Worm (Caenorhabditis elegans) whole organism, L1 larva: Measurements from ENCODE around the gene C45G9.11.
"Not testable (repeated sequence)": the region's sequence is repeated elsewhere in the genome, so short reads cannot be mapped to it uniquely, and the experiment has no call there.

Experiments used
- C16A3.4 ChIP-seq: fragments of 150-350 bp; optimal IDR thresholded peaks from 2 replicates; lab custom pipeline; 2014; ENCODE audit warnings: missing biosample characterization, missing genetic modification characterization
- C34B4.2 ChIP-seq: sonication (generic microtip); optimal IDR thresholded peaks from 2 replicates; lab custom pipeline; 2017; ENCODE audit warnings: mild to moderate bottlenecking, missing genetic modification characterization, missing compliant biosample characterization
- Y116A8C.19 ChIP-seq: sonication (generic microtip); optimal IDR thresholded peaks from 2 replicates; lab custom pipeline; 2016; ENCODE audit warnings: missing compliant biosample characterization, missing genetic modification characterization, borderline replicate concordance
- aha-1 ChIP-seq: fragments of 150-350 bp; optimal IDR thresholded peaks from 2 replicates; lab custom pipeline; 2014; ENCODE audit warnings: missing biosample characterization, missing genetic modification characterization
- ama-1 ChIP-seq: fragments of 150-350 bp; optimal IDR thresholded peaks from 2 replicates; lab custom pipeline; 2014
- blmp-1 ChIP-seq: fragments of 150-350 bp; optimal IDR thresholded peaks from 2 replicates; lab custom pipeline; 2014; ENCODE audit warnings: missing biosample characterization, missing genetic modification characterization
- ceh-63 ChIP-seq: fragments of 200-800 bp; sonication (Bioruptor generic); optimal IDR thresholded peaks from 2 replicates; lab custom pipeline; 2018; ENCODE audit warnings: mild to moderate bottlenecking, missing genetic modification characterization, missing compliant biosample characterization
- ceh-82 ChIP-seq, 3 experiments: fragments of 150-350 bp in 1 of 3; sonication (generic microtip) in 2 of 3; optimal IDR thresholded peaks; 2 replicates each; lab custom pipeline; 2014 to 2017; ENCODE audit warnings: missing biosample characterization in 3 of 3, missing genetic modification characterization in 3 of 3
- ceh-88 ChIP-seq: fragments of 200-800 bp; sonication (Bioruptor generic); IDR thresholded peaks from 2 replicates; pipeline ENCODE4 v1.3.6; 2022; ENCODE audit warnings: missing genetic modification characterization, missing compliant biosample characterization
- ces-1 ChIP-seq: fragments of 150-350 bp; optimal IDR thresholded peaks from 2 replicates; lab custom pipeline; 2014; ENCODE audit warnings: missing biosample characterization, missing genetic modification reagents, missing genetic modification characterization
- dsc-1 ChIP-seq: sonication (generic microtip); optimal IDR thresholded peaks from 2 replicates; lab custom pipeline; 2016; ENCODE audit warnings: mild to moderate bottlenecking, missing genetic modification characterization, missing compliant biosample characterization
- egl-13 ChIP-seq: sonication (generic microtip); optimal IDR thresholded peaks from 2 replicates; lab custom pipeline; 2016; ENCODE audit warnings: missing genotype, missing genetic modification reagents, missing genetic modification characterization, missing compliant biosample characterization
- egl-27 ChIP-seq, 2 experiments: fragments of 150-350 bp in 1 of 2; sonication (generic microtip); optimal IDR thresholded peaks; 3 replicates each; lab custom pipeline; 2017 to 2018; ENCODE audit warnings: missing biosample characterization in 2 of 2, missing genetic modification characterization in 2 of 2, missing genetic modification reagents in 2 of 2
- fkh-4 ChIP-seq: sonication (generic microtip); optimal IDR thresholded peaks from 2 replicates; lab custom pipeline; 2016; ENCODE audit warnings: missing compliant biosample characterization, missing genetic modification characterization, borderline replicate concordance
- fkh-8 ChIP-seq: sonication (generic microtip); optimal IDR thresholded peaks from 2 replicates; lab custom pipeline; 2016; ENCODE audit warnings: mild to moderate bottlenecking, missing genetic modification characterization, missing compliant biosample characterization
- fos-1 ChIP-seq: fragments of 150-350 bp; optimal IDR thresholded peaks from 2 replicates; lab custom pipeline; 2014; ENCODE audit warnings: missing biosample characterization, missing genetic modification characterization
- hlh-4 ChIP-seq: sonication (generic microtip); optimal IDR thresholded peaks from 2 replicates; lab custom pipeline; 2016; ENCODE audit warnings: mild to moderate bottlenecking, missing genetic modification characterization, missing compliant biosample characterization
- hpl-2 ChIP-seq: fragments of 150-350 bp; optimal IDR thresholded peaks from 2 replicates; lab custom pipeline; 2014; ENCODE audit warnings: missing biosample characterization, missing genetic modification reagents, missing genetic modification characterization
- lin-13 ChIP-seq: fragments of 150-350 bp; optimal IDR thresholded peaks from 2 replicates; lab custom pipeline; 2014; ENCODE audit warnings: missing biosample characterization, missing genetic modification reagents, missing genetic modification characterization
- lin-35 ChIP-seq, 2 experiments: fragments of 150-350 bp; optimal IDR thresholded peaks; 2 replicates each; lab custom pipeline; 2014; ENCODE audit warnings: missing biosample characterization in 2 of 2, missing genetic modification characterization in 2 of 2, missing genetic modification reagents in 2 of 2
- lin-39 ChIP-seq: fragments of 150-350 bp; optimal IDR thresholded peaks from 2 replicates; lab custom pipeline; 2014; ENCODE audit warnings: missing biosample characterization, missing genetic modification reagents, missing genetic modification characterization
- lir-3 ChIP-seq: sonication (generic microtip); optimal IDR thresholded peaks from 2 replicates; lab custom pipeline; 2016; ENCODE audit warnings: mild to moderate bottlenecking, missing genetic modification characterization, moderate library complexity, missing compliant biosample characterization; ENCODE audit not compliant: poor library complexity
- lsy-2 ChIP-seq, 2 experiments: fragments of 150-350 bp; optimal IDR thresholded peaks; 2 replicates each; lab custom pipeline; 2014; ENCODE audit warnings: missing biosample characterization in 2 of 2, missing genetic modification characterization in 2 of 2
- mab-9 ChIP-seq: fragments of 200-800 bp; sonication (Bioruptor generic); IDR thresholded peaks from 2 replicates; pipeline ENCODE4 v1.3.6; 2022; ENCODE audit warnings: missing genetic modification reagents, missing genetic modification characterization, missing compliant biosample characterization
- mep-1 ChIP-seq: fragments of 150-350 bp; optimal IDR thresholded peaks from 2 replicates; lab custom pipeline; 2014; ENCODE audit warnings: missing biosample characterization, missing genetic modification characterization
- nhr-11 ChIP-seq: fragments of 150-350 bp; optimal IDR thresholded peaks from 2 replicates; lab custom pipeline; 2014; ENCODE audit warnings: missing biosample characterization, missing genetic modification characterization
- nhr-12 ChIP-seq: sonication (generic microtip); optimal IDR thresholded peaks from 2 replicates; lab custom pipeline; 2017; ENCODE audit warnings: missing biosample characterization, missing genetic modification characterization
- nhr-19 ChIP-seq: fragments of 200-800 bp; sonication (Bioruptor generic); conservative IDR thresholded peaks from 2 replicates; pipeline ENCODE4 v1.3.6; 2022; ENCODE audit warnings: missing genetic modification characterization, missing compliant biosample characterization
- nhr-28 ChIP-seq: fragments of 150-350 bp; optimal IDR thresholded peaks from 2 replicates; lab custom pipeline; 2014; ENCODE audit warnings: missing biosample characterization, missing genetic modification characterization
- nhr-47 ChIP-seq: sonication (generic microtip); optimal IDR thresholded peaks from 2 replicates; lab custom pipeline; 2016; ENCODE audit warnings: mild to moderate bottlenecking, missing genetic modification characterization, moderate library complexity, missing compliant biosample characterization
- nhr-71 ChIP-seq: sonication (generic microtip); optimal IDR thresholded peaks from 2 replicates; lab custom pipeline; 2016; ENCODE audit warnings: mild to moderate bottlenecking, missing genetic modification characterization, moderate library complexity, missing compliant biosample characterization
- nhr-85 ChIP-seq: sonication (generic microtip); peaks from one replicate; lab custom pipeline; 2016; ENCODE audit warnings: missing genetic modification characterization, inconsistent platforms, missing compliant biosample characterization
- nhr-90 ChIP-seq: sonication (generic microtip); optimal IDR thresholded peaks from 2 replicates; lab custom pipeline; 2016; ENCODE audit warnings: mild to moderate bottlenecking, missing genetic modification characterization, missing compliant biosample characterization; ENCODE audit not compliant: poor library complexity
- pax-3 ChIP-seq: fragments of 200-800 bp; sonication (Bioruptor generic); optimal IDR thresholded peaks from 2 replicates; lab custom pipeline; 2018; ENCODE audit warnings: mild to moderate bottlenecking, missing genetic modification characterization, moderate library complexity, missing compliant biosample characterization
- sox-4 ChIP-seq: sonication (generic microtip); optimal IDR thresholded peaks from 2 replicates; lab custom pipeline; 2016; ENCODE audit warnings: missing genetic modification characterization, missing compliant biosample characterization
- sptf-1 ChIP-seq: fragments of 150-350 bp; optimal IDR thresholded peaks from 2 replicates; lab custom pipeline; 2014; ENCODE audit warnings: missing biosample characterization, missing genetic modification characterization
- tbx-2 ChIP-seq: sonication (generic microtip); optimal IDR thresholded peaks from 2 replicates; lab custom pipeline; 2016; ENCODE audit warnings: missing genetic modification characterization, missing compliant biosample characterization
- tlp-1 ChIP-seq: fragments of 150-350 bp; optimal IDR thresholded peaks from 2 replicates; lab custom pipeline; 2014; ENCODE audit warnings: missing biosample characterization, missing genetic modification characterization
- unc-130 ChIP-seq: fragments of 150-350 bp; optimal IDR thresholded peaks from 2 replicates; lab custom pipeline; 2017; ENCODE audit warnings: missing biosample characterization, missing genetic modification characterization, inconsistent platforms
- unc-62 ChIP-seq: fragments of 150-350 bp; optimal IDR thresholded peaks from 2 replicates; lab custom pipeline; 2014; ENCODE audit warnings: missing biosample characterization, missing genetic modification reagents, missing genetic modification characterization
- unc-98 ChIP-seq: fragments of 200-800 bp; sonication (Bioruptor generic); IDR thresholded peaks from 2 replicates; pipeline ENCODE4 v1.3.6; 2022; ENCODE audit warnings: missing genetic modification characterization, missing compliant biosample characterization
- vab-15 ChIP-seq: sonication (generic microtip); optimal IDR thresholded peaks from 2 replicates; lab custom pipeline; 2017; ENCODE audit warnings: missing genotype, mild to moderate bottlenecking, missing genetic modification characterization, missing compliant biosample characterization
- ztf-11 ChIP-seq, 2 experiments: sonication (generic microtip); optimal IDR thresholded peaks; 2 replicates each; lab custom pipeline; 2016 to 2017; ENCODE audit warnings: missing genetic modification characterization in 2 of 2, missing biosample characterization in 1 of 2, missing compliant biosample characterization in 1 of 2

C45G9.11 gene

ce11 chrIII:5062406-5062805, 6.1 kb downstream of the C45G9.11 start, which contains the start of gene C45G9.4:
C45G9.4 (plus strand) TSS chrIII:5062706.
- TF ChIP-seq ceh-63; hlh-4 (tag; lab: Kevin White, UChicago); sptf-1: not testable (repeated sequence)

DNA sequence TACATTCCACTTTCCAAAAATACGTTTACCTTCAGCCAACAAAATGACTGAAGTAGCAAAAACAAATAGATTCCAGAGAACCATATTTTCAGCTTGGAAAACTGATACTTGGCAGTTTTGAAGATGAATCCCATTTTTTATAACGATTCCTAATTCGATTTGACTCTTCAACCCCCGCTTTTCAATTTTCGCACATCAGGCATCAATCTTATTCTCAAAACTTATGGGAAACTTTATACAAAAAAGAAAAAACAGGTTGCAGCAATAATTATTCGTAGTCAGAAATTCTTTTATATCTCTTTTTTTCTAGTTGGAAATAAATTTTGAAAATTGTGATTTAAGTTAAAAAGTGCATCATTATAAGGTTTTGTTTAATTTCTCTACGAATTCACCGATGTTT, 6.7 kb downstream of the C45G9.11 start, which contains the start of gene C45G9.10:
TSS of gene C45G9.10 (minus strand) at position 101 of the 400 bp plus-strand sequence.
- no peak for TF ChIP-seq tbx-2 (tag; lab: Kevin White, UChicago)
- no peak for TF ChIP-seq nhr-71
- TF ChIP-seq blmp-1 (tag; lab: Kevin White, UChicago), result no peak
- TF ChIP-seq ama-1 (lab: Kevin White, UChicago), result no peak
- no peak for TF ChIP-seq ceh-88 (GFP tag; lab: Robert Waterston, UW)
- TF ChIP-seq lin-13, result no peak
- TF ChIP-seq unc-98 (GFP tag; lab: Robert Waterston, UW), result no peak
- TF ChIP-seq fkh-4 (tag; lab: Kevin White, UChicago), result no peak
- no peak for TF ChIP-seq nhr-47 (tag; lab: Kevin White, UChicago)
- no peak for TF ChIP-seq lin-39
- no peak for TF ChIP-seq sox-4 (tag; lab: Kevin White, UChicago)
- no peak for TF ChIP-seq sptf-1
- TF ChIP-seq fkh-8 (tag; lab: Kevin White, UChicago), result no peak
- no peak for TF ChIP-seq ceh-82 (tag; optimal IDR thresholded peaks at IDR 0.05; lab: Kevin White, UChicago)
- TF ChIP-seq mab-9 (GFP tag; lab: Robert Waterston, UW), result no peak
- no peak for TF ChIP-seq nhr-28 (tag; lab: Kevin White, UChicago)
- no peak for TF ChIP-seq lin-35 (GFP tag; optimal IDR thresholded peaks at IDR 0.05; lab: Kevin White, UChicago)
- no peak for TF ChIP-seq nhr-11 (tag; lab: Kevin White, UChicago)
- no peak for TF ChIP-seq unc-62 (GFP tag; lab: Kevin White, UChicago)

DNA sequence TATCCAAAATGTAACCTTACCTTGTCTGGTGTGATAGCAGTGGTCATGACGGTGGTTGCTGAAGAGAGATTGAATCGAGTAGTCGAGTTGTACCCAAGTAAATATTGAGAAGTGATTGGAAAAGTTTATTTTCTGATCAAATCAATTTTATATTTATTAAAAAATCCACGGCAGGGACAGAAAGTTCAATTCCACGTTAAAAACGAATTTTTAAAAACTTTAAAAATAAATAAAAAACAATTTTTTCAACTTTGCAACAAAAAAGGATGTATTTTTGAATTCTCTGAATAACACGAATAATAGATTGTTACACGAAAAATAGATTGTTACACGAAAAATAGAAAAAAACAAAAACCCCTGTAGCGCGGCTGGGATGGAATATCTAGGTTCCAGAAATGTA, 12.8 kb downstream of the C45G9.11 start, which contains the start of gene C45G9.9:
TSS of gene C45G9.9 (minus strand) at position 101 of the 400 bp plus-strand sequence.
- not testable (repeated sequence) for TF ChIP-seq nhr-19 (GFP tag; lab: Robert Waterston, UW); pax-3 (tag; lab: Kevin White, UChicago); dsc-1 (tag; lab: Kevin White, UChicago)

DNA sequence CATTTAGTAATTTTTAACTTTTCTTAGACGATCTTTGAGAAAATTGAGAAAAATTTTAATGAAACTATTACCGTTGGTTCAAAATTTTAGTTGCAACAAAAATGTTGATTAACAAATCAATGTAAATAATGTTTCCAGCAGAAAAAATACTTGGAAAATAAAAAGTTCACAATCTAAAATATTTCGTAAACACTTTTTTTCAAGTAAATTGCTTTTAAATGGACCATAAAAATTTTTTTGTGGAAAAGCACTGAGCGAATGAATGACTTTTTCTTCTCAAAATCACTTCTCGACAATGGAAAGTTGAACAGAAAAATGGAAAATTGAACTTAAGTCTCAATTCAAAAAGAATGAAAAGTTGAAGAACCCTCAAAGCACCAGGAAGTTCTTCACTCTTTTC, 15.0 kb downstream of the C45G9.11 start, which contains the start of gene C45G9.8:
TSS of gene C45G9.8 (minus strand) at position 101 of the 400 bp plus-strand sequence.
- TF ChIP-seq ceh-63 (no peak), ces-1 (GFP tag; lab: Kevin White, UChicago) (no peak), hpl-2 (GFP tag; lab: Kevin White, UChicago) (no peak), aha-1 (tag; lab: Kevin White, UChicago) (no peak), nhr-12 (tag; lab: Kevin White, UChicago) (no peak)
- TF ChIP-seq, all 84 proteins: peak for 0

DNA sequence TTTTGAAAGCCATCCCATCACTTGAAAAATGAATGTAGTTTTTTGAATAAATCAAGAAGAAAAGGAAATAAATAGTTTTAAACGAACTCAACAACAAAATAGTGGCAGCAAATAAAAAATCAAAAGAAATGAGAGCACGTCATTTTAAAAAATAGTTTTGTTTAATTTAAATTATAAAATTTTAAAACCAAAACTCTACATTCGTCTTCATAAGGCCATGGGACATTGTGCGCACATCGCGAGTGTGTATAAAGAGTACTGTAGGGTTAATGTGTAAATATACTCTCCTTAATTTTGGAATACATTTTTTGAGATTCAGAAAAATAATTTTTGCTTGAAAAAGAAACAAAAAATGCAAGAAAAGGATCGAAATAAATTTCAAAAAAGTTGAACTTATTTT, 16.6 kb downstream of the C45G9.11 start, which contains the start of gene C45G9.15:
TSS of gene C45G9.15 (minus strand) at position 101 of the 400 bp plus-strand sequence.
- TF ChIP-seq vab-15 (tag; lab: Kevin White, UChicago), result no peak
- TF ChIP-seq C16A3.4 (tag; lab: Kevin White, UChicago), result no peak

DNA sequence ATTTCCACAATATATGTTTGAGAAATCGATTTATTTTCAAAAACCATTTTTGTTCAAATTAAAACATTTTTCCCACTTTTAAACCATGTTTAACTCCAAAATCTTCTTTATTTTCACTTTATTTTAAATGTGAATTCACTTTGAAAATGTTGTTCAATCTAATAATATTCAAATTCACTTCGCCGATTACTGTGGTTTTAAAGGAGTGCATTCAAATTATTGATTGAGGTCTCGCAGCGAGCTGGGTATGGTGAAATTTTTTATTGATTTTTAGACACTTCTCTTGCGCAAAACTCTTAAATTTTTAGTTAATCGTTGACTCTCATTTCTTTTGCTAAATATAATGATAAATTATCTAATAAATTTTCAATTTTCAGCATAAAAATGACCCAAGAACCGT, 20.8 kb downstream of the C45G9.11 start, which contains the start of gene C45G9.5:
TSS of gene C45G9.5 (plus strand) at position 378 of the 400 bp plus-strand sequence.
- TF ChIP-seq vab-15 (tag; lab: Kevin White, UChicago) (no peak), mep-1 (tag; lab: Kevin White, UChicago) (no peak), lsy-2 (tag; optimal IDR thresholded peaks at IDR 0.05; lab: Kevin White, UChicago) (no peak), mab-9 (GFP tag; lab: Robert Waterston, UW) (no peak), tlp-1 (tag; lab: Kevin White, UChicago) (no peak), C34B4.2 (tag; lab: Kevin White, UChicago) (no peak), lin-39 (no peak), nhr-85 (tag; lab: Kevin White, UChicago) (no peak), egl-27 (tag; optimal IDR thresholded peaks at IDR 0.05; lab: Kevin White, UChicago) (no peak), Y116A8C.19 (tag; lab: Kevin White, UChicago) (no peak), fkh-8 (tag; lab: Kevin White, UChicago) (no peak), nhr-12 (tag; lab: Kevin White, UChicago) (no peak), unc-130 (tag; lab: Kevin White, UChicago) (no peak), egl-13 (tag; lab: Kevin White, UChicago) (no peak), ztf-11 (tag; optimal IDR thresholded peaks at IDR 0.05; lab: Kevin White, UChicago) (no peak), nhr-90 (no peak), fos-1 (tag; lab: Kevin White, UChicago) (no peak), aha-1 (tag; lab: Kevin White, UChicago) (no peak), lir-3 (tag; lab: Kevin White, UChicago) (no peak)
- TF ChIP-seq, all 84 proteins: peak for 0
